Worm (Caenorhabditis elegans): ENCODE results near the gene T15B12.1.

Gene T15B12.1

DNA sequence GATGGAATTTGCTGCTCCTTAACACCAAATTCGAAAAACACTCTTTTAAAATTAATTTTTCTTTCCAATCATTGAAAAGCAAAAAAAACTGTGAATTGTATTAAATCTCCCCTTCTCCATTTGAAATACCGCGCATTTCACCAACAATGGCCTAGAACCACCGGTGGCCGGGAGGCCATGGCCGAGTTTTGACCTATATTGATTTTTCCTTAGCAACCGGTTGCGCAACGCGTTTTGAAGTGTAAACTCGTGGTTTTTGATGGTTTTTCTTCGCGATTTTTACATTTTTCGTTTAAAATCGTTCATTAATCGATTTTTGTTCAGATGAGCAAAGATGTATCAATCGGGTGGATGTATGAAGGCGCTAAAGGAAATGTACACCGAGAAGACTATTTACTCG, 20.3 kb downstream of the T15B12.1 start, which contains the start of gene mog-3 (continued):
- no peak for TF ChIP-seq tlp-1 (tag; optimal IDR thresholded peaks at IDR 0.05)
- peak; percentile 88 to 93 (median 93) for TF ChIP-seq dpl-1 (GFP tag; optimal IDR thresholded peaks at IDR 0.05)
- no peak for TF ChIP-seq hpl-2 (GFP tag; optimal IDR thresholded peaks at IDR 0.05)
- peak; percentile 83 for TF ChIP-seq nhr-71 (tag; optimal IDR thresholded peaks at IDR 0.05)
- peak; percentile 65 for TF ChIP-seq swsn-7 (tag; optimal IDR thresholded peaks at IDR 0.05)
- TF ChIP-seq zag-1 (tag; optimal IDR thresholded peaks at IDR 0.05): no peak
- TF ChIP-seq C04F5.9 (tag; optimal IDR thresholded peaks at IDR 0.05): peak; percentile 66
- TF ChIP-seq nhr-84 (tag; optimal IDR thresholded peaks at IDR 0.05): no peak
- peak; percentile 85 for TF ChIP-seq nhr-85 (tag)
- TF ChIP-seq mab-9 (GFP tag; IDR thresholded peaks at IDR 0.05): no peak
- no peak for TF ChIP-seq aha-1 (tag; optimal IDR thresholded peaks at IDR 0.05)
- TF ChIP-seq elt-3 (tag; optimal IDR thresholded peaks at IDR 0.05): no peak
- TF ChIP-seq fkh-4 (tag; optimal IDR thresholded peaks at IDR 0.05; ENCODE audit: borderline replicate concordance): peak; percentile 82
- peak in 1 of 2 experiments; percentile 32 for TF ChIP-seq mdl-1 (tag; optimal IDR thresholded peaks at IDR 0.05)
- TF ChIP-seq unc-98 (GFP tag; IDR thresholded peaks at IDR 0.05): peak; percentile 66; the same call in 1 of the 2 replicates
- peak; percentile 53 for TF ChIP-seq skn-1 (tag; optimal IDR thresholded peaks at IDR 0.05)
- TF ChIP-seq sox-4 (tag; optimal IDR thresholded peaks at IDR 0.05): peak; percentile 69
- no peak for TF ChIP-seq nhr-77 (tag; optimal IDR thresholded peaks at IDR 0.05)
- no peak for TF ChIP-seq nhr-12 (tag; optimal IDR thresholded peaks at IDR 0.05)
- peak; percentile 7 for TF ChIP-seq lin-15B (tag; optimal IDR thresholded peaks at IDR 0.05)
- TF ChIP-seq lir-3 (tag; optimal IDR thresholded peaks at IDR 0.05; ENCODE audit: poor library complexity): peak; percentile 90
- TF ChIP-seq nhr-76 (tag; optimal IDR thresholded peaks at IDR 0.05): no peak
- TF ChIP-seq fos-1 (tag; optimal IDR thresholded peaks at IDR 0.05): no peak
- TF ChIP-seq egl-13 (tag; optimal IDR thresholded peaks at IDR 0.05): peak; percentile 74
- peak; percentile 27 for TF ChIP-seq lin-39 (tag; optimal IDR thresholded peaks at IDR 0.05)
- TF ChIP-seq blmp-1 (tag; optimal IDR thresholded peaks at IDR 0.05): peak; percentile 47
- peak; percentile 21 for TF ChIP-seq snpc-4 (tag; optimal IDR thresholded peaks at IDR 0.05)
- peak; percentile 55 for TF ChIP-seq vab-15 (tag; optimal IDR thresholded peaks at IDR 0.05)
- TF ChIP-seq nhr-90 (tag; optimal IDR thresholded peaks at IDR 0.05; ENCODE audit: poor library complexity): peak; percentile 81
- TF ChIP-seq egl-27 (tag; optimal IDR thresholded peaks at IDR 0.05): no peak
- TF ChIP-seq ceh-88 (GFP tag; IDR thresholded peaks at IDR 0.05): no peak
- no peak for TF ChIP-seq jun-1 (tag; optimal IDR thresholded peaks at IDR 0.05)
- peak; percentile 62 to 82 for TF ChIP-seq lsy-2 (tag; optimal IDR thresholded peaks at IDR 0.05)
- no peak for TF ChIP-seq sup-37 (GFP tag; optimal IDR thresholded peaks at IDR 0.05)
- TF ChIP-seq efl-1 (optimal IDR thresholded peaks at IDR 0.05): peak; percentile 61 to 94
- peak; percentile 93 to 99 for TF ChIP-seq efl-1 (GFP tag; optimal IDR thresholded peaks at IDR 0.05 in 1 of 2)
- peak; percentile 84 for TF ChIP-seq tbx-2 (tag; optimal IDR thresholded peaks at IDR 0.05)
- TF ChIP-seq C34B4.2 (tag; optimal IDR thresholded peaks at IDR 0.05): no peak
- TF ChIP-seq ztf-4 (tag; optimal IDR thresholded peaks at IDR 0.05): peak; percentile 23
- no peak for TF ChIP-seq unc-130 (tag; optimal IDR thresholded peaks at IDR 0.05)
- TF ChIP-seq xbp-1 (tag; optimal IDR thresholded peaks at IDR 0.05): peak; percentile 69
- TF ChIP-seq F16B12.6 (tag; optimal IDR thresholded peaks at IDR 0.05): no peak
- no peak for TF ChIP-seq hlh-17 (GFP tag; optimal IDR thresholded peaks at IDR 0.05; ENCODE audit: borderline replicate concordance)
- TF ChIP-seq mef-2 (tag; optimal IDR thresholded peaks at IDR 0.05): no peak
- TF ChIP-seq dsc-1 (tag; optimal IDR thresholded peaks at IDR 0.05): peak; percentile 71
- TF ChIP-seq lin-35 (GFP tag; optimal IDR thresholded peaks at IDR 0.05): peak; percentile 91 to 96
- TF ChIP-seq fkh-10 (GFP tag; optimal IDR thresholded peaks at IDR 0.05): no peak
- peak; percentile 49 for TF ChIP-seq efl-3 (GFP tag; optimal IDR thresholded peaks at IDR 0.05)
- TF ChIP-seq snu-23 (GFP tag; optimal IDR thresholded peaks at IDR 0.05): peak; percentile 73
- peak; percentile 74 for TF ChIP-seq fkh-8 (tag; optimal IDR thresholded peaks at IDR 0.05)
- no peak for TF ChIP-seq nhr-237 (tag; optimal IDR thresholded peaks at IDR 0.05)
- TF ChIP-seq ama-1 (optimal IDR thresholded peaks at IDR 0.05): no peak
- TF ChIP-seq ets-5 (GFP tag; IDR thresholded peaks at IDR 0.05): no peak
- TF ChIP-seq nhr-11 (tag; optimal IDR thresholded peaks at IDR 0.05): no peak
- no peak for TF ChIP-seq grh-1 (GFP tag; IDR thresholded peaks at IDR 0.05)
